Fruit fly (Drosophila melanogaster) whole organism, embryonic: ENCODE measurements around the gene ND-39.

Source experiments
- Ada2b ChIP-seq: fragments of 200-800 bp; sonication (Bioruptor generic); IDR thresholded peaks from 2 replicates; pipeline ENCODE4 v1.3.6; 2022; ENCODE audit warnings: missing biosample characterization, missing genetic modification characterization
- Atf3 ChIP-seq: fragments of 200-800 bp; sonication (Bioruptor generic); optimal IDR thresholded peaks from 3 replicates; lab custom pipeline; 2016; ENCODE audit warnings: missing biosample characterization, missing genetic modification characterization
- Atf6 ChIP-seq: fragments of 200-800 bp; sonication (Bioruptor generic); IDR thresholded peaks from 2 replicates; pipeline ENCODE4 v1.3.6; 2022; ENCODE audit warnings: missing biosample characterization, missing genetic modification characterization
- CG10274 ChIP-seq: fragments of 200-800 bp; sonication (Bioruptor generic); optimal IDR thresholded peaks from 3 replicates; lab custom pipeline; 2017; ENCODE audit warnings: missing biosample characterization, mild to moderate bottlenecking, missing genetic modification characterization
- CG10431 ChIP-seq: fragments of 200-800 bp; sonication (Bioruptor generic); optimal IDR thresholded peaks from 3 replicates; lab custom pipeline; 2018; ENCODE audit warnings: missing biosample characterization, mild to moderate bottlenecking, missing genetic modification characterization
- CG11398 ChIP-seq: fragments of 200-800 bp; sonication (Bioruptor generic); optimal IDR thresholded peaks from 2 replicates; lab custom pipeline; 2016; ENCODE audit warnings: missing biosample characterization, missing genetic modification characterization
- CG11723 ChIP-seq: fragments of 200-800 bp; sonication (Bioruptor generic); optimal IDR thresholded peaks from 2 replicates; lab custom pipeline; 2017; ENCODE audit warnings: missing biosample characterization, mild to moderate bottlenecking, missing genetic modification characterization
- CG12071 ChIP-seq: fragments of 200-800 bp; sonication (Bioruptor generic); optimal IDR thresholded peaks from 3 replicates; lab custom pipeline; 2018; ENCODE audit warnings: missing biosample characterization, mild to moderate bottlenecking, missing genetic modification characterization
- CG12219 ChIP-seq: fragments of 200-800 bp; sonication (Bioruptor generic); optimal IDR thresholded peaks from 3 replicates; lab custom pipeline; 2018; ENCODE audit warnings: missing biosample characterization, mild to moderate bottlenecking, missing genetic modification characterization
- CG12744 ChIP-seq: fragments of 200-800 bp; sonication (Bioruptor generic); optimal IDR thresholded peaks from 2 replicates; lab custom pipeline; 2016; ENCODE audit warnings: missing biosample characterization, missing genetic modification characterization
- CG12942 ChIP-seq: fragments of 200-800 bp; sonication (Bioruptor generic); optimal IDR thresholded peaks from 3 replicates; lab custom pipeline; 2016; ENCODE audit warnings: missing biosample characterization, missing genetic modification characterization
- CG14014 ChIP-seq: fragments of 200-800 bp; sonication (Bioruptor generic); IDR thresholded peaks from 2 replicates; pipeline ENCODE4 v1.3.6; 2022; ENCODE audit warnings: missing biosample characterization, missing genetic modification characterization
- CG17568 ChIP-seq: fragments of 200-800 bp; sonication (Bioruptor generic); optimal IDR thresholded peaks from 2 replicates; lab custom pipeline; 2018; ENCODE audit warnings: missing biosample characterization, mild to moderate bottlenecking, missing genetic modification characterization, moderate library complexity
- CG18011 ChIP-seq: fragments of 200-800 bp; sonication (Bioruptor generic); optimal IDR thresholded peaks from 2 replicates; lab custom pipeline; 2017; ENCODE audit warnings: missing biosample characterization, missing genetic modification characterization, mild to moderate bottlenecking, moderate library complexity, missing genotype
- CG2120 ChIP-seq: fragments of 200-800 bp; sonication (Bioruptor generic); optimal IDR thresholded peaks from 3 replicates; lab custom pipeline; 2016; ENCODE audit warnings: missing biosample characterization, missing genetic modification characterization
- CG2712 ChIP-seq: fragments of 200-800 bp; optimal IDR thresholded peaks from 3 replicates; lab custom pipeline; 2019; ENCODE audit warnings: missing biosample characterization, mild to moderate bottlenecking, missing genetic modification characterization, moderate library complexity
- CG31224 ChIP-seq: fragments of 200-800 bp; sonication (Bioruptor generic); IDR thresholded peaks from 2 replicates; pipeline ENCODE4 v1.3.6; 2022; ENCODE audit warnings: missing biosample characterization, missing genetic modification characterization
- CG32767 ChIP-seq: fragments of 200-800 bp; sonication (Bioruptor generic); IDR thresholded peaks from 2 replicates; pipeline ENCODE4 v1.3.6; 2022; ENCODE audit warnings: missing biosample characterization, missing genetic modification characterization
- CG4730 ChIP-seq: fragments of 200-800 bp; sonication (Bioruptor generic); IDR thresholded peaks from 2 replicates; pipeline ENCODE4 v1.3.6; 2022; ENCODE audit warnings: missing biosample characterization, missing genetic modification characterization
- CG6272 ChIP-seq: fragments of 200-800 bp; sonication (Bioruptor generic); IDR thresholded peaks from 2 replicates; pipeline ENCODE4 v1.3.6; 2022; ENCODE audit warnings: missing biosample characterization, missing genetic modification characterization
- CG7556 ChIP-seq: fragments of 200-800 bp; sonication (Bioruptor generic); optimal IDR thresholded peaks from 2 replicates; lab custom pipeline; 2017; ENCODE audit warnings: missing biosample characterization, mild to moderate bottlenecking, missing genetic modification characterization
- CG7928 ChIP-seq: fragments of 200-800 bp; sonication (Bioruptor generic); optimal IDR thresholded peaks from 2 replicates; lab custom pipeline; 2017; ENCODE audit warnings: missing biosample characterization, mild to moderate bottlenecking, missing genetic modification characterization
- CG9437 ChIP-seq: fragments of 200-800 bp; sonication (Bioruptor generic); optimal IDR thresholded peaks from 2 replicates; lab custom pipeline; 2018; ENCODE audit warnings: missing biosample characterization, mild to moderate bottlenecking, missing genetic modification characterization
- Dfd ChIP-seq, 2 experiments: fragments of >200 bp; optimal IDR thresholded peaks; 2 replicates each; lab custom pipeline; 2017; ENCODE audit warnings: missing biosample characterization in 2 of 2, missing genetic modification characterization in 2 of 2
- HLHmδ ChIP-seq: fragments of 200-800 bp; sonication (Bioruptor generic); optimal IDR thresholded peaks from 2 replicates; lab custom pipeline; 2018; ENCODE audit warnings: missing biosample characterization, mild to moderate bottlenecking, missing genetic modification characterization, moderate library complexity
- HmgD ChIP-seq: fragments of 200-800 bp; sonication (Bioruptor generic); optimal IDR thresholded peaks from 3 replicates; lab custom pipeline; 2016; ENCODE audit warnings: missing biosample characterization, missing genetic modification characterization
- Hmr ChIP-seq: fragments of 200-800 bp; sonication (Bioruptor generic); optimal IDR thresholded peaks from 3 replicates; lab custom pipeline; 2017; ENCODE audit warnings: mild to moderate bottlenecking, missing biosample characterization, missing genetic modification reagents, missing genetic modification characterization
- Hr39 ChIP-seq: fragments of >200 bp; optimal IDR thresholded peaks from 2 replicates; lab custom pipeline; 2017
- Mad ChIP-seq: fragments of 200-800 bp; sonication (Bioruptor generic); optimal IDR thresholded peaks from 2 replicates; lab custom pipeline; 2016; ENCODE audit warnings: missing biosample characterization, missing genetic modification characterization
- PHDP ChIP-seq: fragments of 200-800 bp; sonication (Bioruptor generic); optimal IDR thresholded peaks from 3 replicates; lab custom pipeline; 2018; ENCODE audit warnings: missing biosample characterization, mild to moderate bottlenecking, missing genetic modification characterization, moderate library complexity
- Pdp1 ChIP-seq, 2 experiments: fragments of 200-800 bp; sonication (Bioruptor generic); optimal IDR thresholded peaks; 3 replicates each; lab custom pipeline; 2016; ENCODE audit warnings: missing biosample characterization in 2 of 2, missing genetic modification characterization in 2 of 2, mild to moderate bottlenecking in 1 of 2, moderate library complexity in 1 of 2
- Sin3A ChIP-seq: fragments of >200 bp; optimal IDR thresholded peaks from 2 replicates; lab custom pipeline; 2018
- Vsx1 ChIP-seq: fragments of 200-800 bp; sonication (Bioruptor generic); optimal IDR thresholded peaks from 2 replicates; lab custom pipeline; 2017; ENCODE audit warnings: missing biosample characterization, mild to moderate bottlenecking, missing genetic modification characterization, missing genetic modification reagents
- Xrp1 ChIP-seq: fragments of 200-800 bp; sonication (Bioruptor generic); IDR thresholded peaks from 2 replicates; pipeline ENCODE4 v1.3.6; 2022; ENCODE audit warnings: missing biosample characterization, missing genetic modification characterization
- ara ChIP-seq: fragments of 200-800 bp; sonication (Bioruptor generic); IDR thresholded peaks from 2 replicates; pipeline ENCODE4 v1.3.6; 2022; ENCODE audit warnings: missing biosample characterization, missing genetic modification characterization
- ash1 ChIP-seq: fragments of 200-800 bp; sonication (Bioruptor generic); optimal IDR thresholded peaks from 2 replicates; lab custom pipeline; 2018; ENCODE audit warnings: missing biosample characterization, mild to moderate bottlenecking, missing genetic modification characterization
- crp ChIP-seq, 2 experiments: fragments of 200-800 bp; sonication (Bioruptor generic); optimal IDR thresholded peaks; 2 replicates in 1 of 2; 3 replicates in 1 of 2; lab custom pipeline; 2017; ENCODE audit warnings: missing biosample characterization in 2 of 2, missing genetic modification characterization in 2 of 2, mild to moderate bottlenecking in 1 of 2, moderate library complexity in 1 of 2
- da ChIP-seq: fragments of 200-800 bp; sonication (Bioruptor generic); optimal IDR thresholded peaks from 2 replicates; lab custom pipeline; 2016; ENCODE audit warnings: missing biosample characterization, missing genetic modification characterization
- dpn ChIP-seq, 2 experiments: fragments of 200-800 bp; sonication (Bioruptor generic); optimal IDR thresholded peaks; 3 replicates each; lab custom pipeline; 2016; ENCODE audit warnings: missing biosample characterization in 2 of 2, missing genetic modification characterization in 2 of 2
- esg ChIP-seq: fragments of 200-800 bp; sonication (Bioruptor generic); conservative IDR thresholded peaks from 2 replicates; pipeline ENCODE4 v1.3.6; 2022; ENCODE audit warnings: missing biosample characterization, missing genetic modification characterization
- exex ChIP-seq: fragments of 200-800 bp; sonication (Bioruptor generic); optimal IDR thresholded peaks from 4 replicates; lab custom pipeline; 2018; ENCODE audit warnings: missing biosample characterization, mild to moderate bottlenecking, missing genetic modification characterization, moderate library complexity
- inv ChIP-seq: fragments of 200-800 bp; sonication (Bioruptor generic); IDR thresholded peaks from 2 replicates; pipeline ENCODE4 v1.3.6; 2022; ENCODE audit warnings: missing biosample characterization, missing genetic modification characterization; ENCODE audit not compliant: partially characterized antibody
- odd ChIP-seq: fragments of 200-800 bp; sonication (Bioruptor generic); optimal IDR thresholded peaks from 2 replicates; lab custom pipeline; 2017; ENCODE audit warnings: missing biosample characterization, mild to moderate bottlenecking, missing genetic modification characterization
- rib ChIP-seq: fragments of 200-800 bp; sonication (Bioruptor generic); IDR thresholded peaks from 2 replicates; pipeline ENCODE4 v1.3.6; 2022; ENCODE audit warnings: missing biosample characterization, missing genetic modification characterization
- ro ChIP-seq: fragments of 200-800 bp; sonication (Bioruptor generic); IDR thresholded peaks from 2 replicates; pipeline ENCODE4 v1.3.6; 2022; ENCODE audit warnings: missing biosample characterization, missing genetic modification characterization
- so ChIP-seq: fragments of 200-800 bp; sonication (Bioruptor generic); IDR thresholded peaks from 3 replicates; pipeline ENCODE4 v1.3.6; 2022; ENCODE audit warnings: missing biosample characterization, missing genetic modification characterization
- vnd ChIP-seq: fragments of 200-800 bp; sonication (Bioruptor generic); IDR thresholded peaks from 3 replicates; pipeline ENCODE4 v1.3.6; 2022; ENCODE audit warnings: missing biosample characterization, missing genetic modification characterization; ENCODE audit not compliant: partially characterized antibody
- vvl ChIP-seq: fragments of 200-800 bp; sonication (Bioruptor generic); IDR thresholded peaks from 2 replicates; pipeline ENCODE4 v1.3.6; 2022; ENCODE audit warnings: missing biosample characterization, missing genetic modification characterization
- wdn ChIP-seq: fragments of 200-800 bp; sonication (Bioruptor generic); IDR thresholded peaks from 2 replicates; pipeline ENCODE4 v1.3.6; 2022; ENCODE audit warnings: missing biosample characterization, missing genetic modification characterization
- z ChIP-seq: fragments of 200-800 bp; sonication (Bioruptor generic); IDR thresholded peaks from 3 replicates; pipeline ENCODE4 v1.3.6; 2022; ENCODE audit warnings: missing biosample characterization, missing genetic modification characterization

Gene ND-39

DNA sequence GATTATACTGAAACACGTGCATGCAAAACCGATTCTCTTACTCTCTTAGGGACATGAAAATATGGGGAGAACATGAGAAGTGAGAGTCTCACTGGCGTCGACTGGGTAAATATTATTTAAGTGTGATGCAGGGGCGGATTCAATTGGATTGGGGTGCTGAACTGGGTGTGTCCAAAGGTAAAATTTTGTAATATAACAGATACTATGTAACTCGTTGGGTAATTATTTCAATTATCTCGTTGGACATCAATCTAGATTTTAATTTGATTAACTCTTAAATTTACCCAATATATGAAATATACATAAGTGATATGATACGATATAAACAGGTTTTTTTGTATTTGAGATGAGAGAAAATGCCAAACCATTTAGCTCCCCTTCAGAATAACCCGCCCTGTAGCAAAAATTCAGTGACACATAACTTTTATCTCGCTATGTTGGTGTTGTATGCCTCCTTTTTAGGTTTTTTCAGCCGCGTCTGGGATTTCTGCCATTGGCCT lies 16.3 kb downstream of the ND-39 start (continued):
- TF ChIP-seq z (no peak), wdn (GFP tag; lab: Robert Waterston, UW) (peak; percentile 88), CG11398 (GFP tag; lab: Kevin White, UChicago) (peak; percentile 83), PHDP (peak; percentile 96), odd (GFP tag; lab: Kevin White, UChicago) (peak; percentile 82), ash1 (peak; percentile 81), Atf6 (peak; percentile 95), CG2712 (tag; lab: Kevin White, UChicago) (peak; percentile 89), ara (GFP tag; lab: Robert Waterston, UW) (peak; percentile 84), Xrp1 (peak; percentile 94), exex (tag; lab: Kevin White, UChicago) (peak; percentile 88), CG7928 (peak; percentile 74), CG32767 (GFP tag; lab: Robert Waterston, UW) (peak; percentile 82), HLHmδ (GFP tag; lab: Kevin White, UChicago) (peak; percentile 37), Mad (GFP tag; lab: Kevin White, UChicago) (peak; percentile 90), da (peak; percentile 69), Pdp1 (GFP tag; optimal IDR thresholded peaks at IDR 0.05; lab: Kevin White, UChicago) (peak; percentile 94 to 95), CG17568 (GFP tag; lab: Kevin White, UChicago) (peak; percentile 86), HmgD (GFP tag; lab: Kevin White, UChicago) (peak; percentile 81), CG18011 (GFP tag; lab: Kevin White, UChicago) (peak; percentile 84), Hr39 (lab: Kevin White, UChicago) (no peak), Atf3 (GFP tag; lab: Kevin White, UChicago) (peak; percentile 81), CG2120 (GFP tag; lab: Kevin White, UChicago) (peak; percentile 99), CG4730 (GFP tag; lab: Robert Waterston, UW) (peak; percentile 87), so (peak; percentile 91), CG14014 (peak; percentile 95), CG9437 (GFP tag; lab: Kevin White, UChicago) (peak; percentile 80), inv (GFP tag; lab: Robert Waterston, UW) (peak; percentile 76), CG7556 (GFP tag; lab: Kevin White, UChicago) (peak; percentile 93), Dfd (GFP tag; optimal IDR thresholded peaks at IDR 0.05; lab: Kevin White, UChicago) (peak in 1 of 2 experiments; percentile 94), CG12744 (GFP tag; lab: Kevin White, UChicago) (peak; percentile 92), ro (GFP tag; lab: Robert Waterston, UW) (peak; percentile 72; the same call in 1 of the 2 replicates), esg (GFP tag; lab: Robert Waterston, UW) (peak; percentile 91), CG10274 (peak; percentile 89), Sin3A (lab: Kevin White, UChicago) (no peak)

DNA sequence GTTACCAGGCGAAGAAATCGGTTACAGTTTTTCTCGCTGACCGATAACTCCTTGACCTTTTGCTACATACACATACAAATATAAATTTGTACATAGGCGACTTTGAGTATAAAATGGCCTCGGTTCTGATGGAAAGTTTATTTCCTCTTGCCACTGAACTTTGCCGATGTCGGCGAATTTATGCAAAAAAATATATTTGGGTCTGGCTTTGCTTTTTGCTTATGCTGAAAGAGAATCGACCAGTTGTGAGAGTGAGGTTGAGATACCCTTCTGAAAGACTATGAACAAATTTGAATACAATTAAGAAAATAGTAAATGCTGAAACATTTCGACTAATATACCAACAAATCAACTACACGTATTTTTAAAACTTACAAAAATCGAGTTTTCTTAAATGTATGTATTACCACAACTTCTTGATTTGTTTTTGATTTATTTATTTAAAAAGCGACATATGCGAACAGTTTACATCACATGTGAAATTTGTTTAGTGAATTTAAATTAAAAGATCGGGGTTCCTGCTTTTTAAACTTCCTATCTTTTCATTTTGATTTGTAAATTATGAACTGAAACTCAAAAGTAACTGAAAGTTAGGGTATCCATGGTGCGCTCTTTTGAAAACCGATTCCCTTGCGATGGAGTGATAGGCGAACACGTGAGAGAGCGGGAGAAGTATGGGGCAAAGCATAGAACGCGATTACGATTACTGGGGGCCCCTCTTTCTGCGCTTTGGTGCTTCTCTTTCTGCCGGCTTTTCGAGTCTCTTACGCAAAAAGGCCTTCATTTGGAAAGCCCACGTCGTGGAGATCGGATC lies 17.4 kb downstream of the ND-39 start:
- no peak for TF ChIP-seq rib (GFP tag; lab: Robert Waterston, UW)
- TF ChIP-seq CG12942, result no peak
- TF ChIP-seq CG11723, result peak; percentile 41
- TF ChIP-seq dpn (GFP tag; optimal IDR thresholded peaks at IDR 0.05; lab: Kevin White, UChicago), result peak; percentile 66 to 76
- TF ChIP-seq CG31224 (GFP tag; lab: Robert Waterston, UW), result peak; percentile 34; the same call in 1 of the 2 replicates
- TF ChIP-seq CG12219 (GFP tag; lab: Kevin White, UChicago), result peak; percentile 63
- TF ChIP-seq CG10431, result peak; percentile 60
- no peak for TF ChIP-seq CG6272 (GFP tag; lab: Robert Waterston, UW)
- no peak for TF ChIP-seq vnd (GFP tag; lab: Robert Waterston, UW)
- peak; percentile 88 for TF ChIP-seq Hmr (GFP tag; lab: Kevin White, UChicago)
- peak; percentile 39; the same call in 1 of the 2 replicates for TF ChIP-seq Ada2b
- TF ChIP-seq vvl (GFP tag; lab: Robert Waterston, UW), result no peak; the same call in 1 of the 2 replicates
- TF ChIP-seq Atf6, result peak; percentile 53
- TF ChIP-seq CG12071 (GFP tag; lab: Kevin White, UChicago), result no peak
- peak; percentile 58 for TF ChIP-seq Vsx1
- TF ChIP-seq crp (GFP tag; optimal IDR thresholded peaks at IDR 0.05; lab: Kevin White, UChicago), result peak in 1 of 2 experiments; percentile 28
